Fruit fly (Drosophila melanogaster): ENCODE measurements around the gene CG11889.

DNA sequence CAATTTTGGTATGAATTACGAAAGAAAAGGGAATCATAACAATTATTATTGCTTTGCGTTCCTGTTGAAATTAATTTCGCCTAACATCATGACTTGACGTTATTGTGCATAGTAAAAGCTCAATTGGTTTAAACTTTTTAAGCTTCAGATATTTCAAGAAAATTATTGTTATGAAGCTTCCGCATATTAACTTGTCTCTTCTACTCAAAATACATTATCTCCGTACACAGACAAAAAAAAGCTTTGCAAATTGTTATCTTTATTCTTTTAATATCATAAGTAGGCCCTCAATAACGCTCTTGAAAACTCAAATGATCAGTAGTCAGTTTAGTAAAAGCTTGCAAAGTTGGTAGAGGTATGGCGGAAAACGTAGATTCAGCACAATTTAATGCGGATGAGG lies 17.1 kb downstream of the CG11889 start, which contains the start of gene CG13658:
- no peak for TF ChIP-seq CG4730 (GFP tag; IDR thresholded peaks at IDR 0.05)
- no peak for TF ChIP-seq D19A (tag; optimal IDR thresholded peaks at IDR 0.05)
- no peak for TF ChIP-seq Rx (GFP tag; IDR thresholded peaks at IDR 0.05)
